Fruit fly (Drosophila melanogaster): Measurements from ENCODE around the gene Non2.

The Non2 gene

DNA sequence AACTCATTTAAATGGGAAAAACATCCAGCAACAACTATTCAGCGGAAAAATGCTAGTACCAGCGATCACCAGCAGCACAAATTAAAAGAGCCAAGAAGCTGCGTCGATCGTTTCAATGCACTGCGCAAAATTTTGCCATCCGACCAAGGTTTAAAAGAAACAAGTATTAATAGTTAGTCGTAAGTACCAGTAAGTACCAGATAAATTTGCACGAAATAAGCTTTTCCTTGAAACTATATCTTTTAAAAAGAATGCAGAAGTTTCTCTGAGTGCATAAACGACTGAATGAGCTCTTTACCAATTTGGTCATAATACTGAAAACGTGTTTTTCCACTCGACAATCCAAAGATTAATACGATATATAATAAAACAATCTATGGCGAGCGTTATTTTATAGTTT lies 33.6 kb upstream of the Non2 start (continued):
- TF ChIP-seq bab2 (GFP tag; optimal IDR thresholded peaks at IDR 0.05), result peak; percentile 61
- TF ChIP-seq CG14710 (tag; optimal IDR thresholded peaks at IDR 0.05), result peak; percentile 13
- TF ChIP-seq CrebB (tag; optimal IDR thresholded peaks at IDR 0.05), result peak; percentile 31
- TF ChIP-seq sisA (GFP tag; IDR thresholded peaks at IDR 0.05), result peak; percentile 74
- peak; percentile 34; the same call in 1 of the 3 replicates for TF ChIP-seq sr (GFP tag; IDR thresholded peaks at IDR 0.05)
- peak; percentile 28 for TF ChIP-seq CG33213 (GFP tag; optimal IDR thresholded peaks at IDR 0.05)
- peak; percentile 36 for TF ChIP-seq Deaf1 (tag; optimal IDR thresholded peaks at IDR 0.05)
- TF ChIP-seq CG10959 (GFP tag; IDR thresholded peaks at IDR 0.05), result 0 out of 2 replicates have a peak, but pooled peaks have one; percentile 13
- no peak for TF ChIP-seq lbe (GFP tag; optimal IDR thresholded peaks at IDR 0.05)
- no peak for TF ChIP-seq crol (GFP tag; IDR thresholded peaks at IDR 0.05)
- TF ChIP-seq CG2120 (GFP tag; optimal IDR thresholded peaks at IDR 0.05), result peak; percentile 87
- TF ChIP-seq stwl (tag; optimal IDR thresholded peaks at IDR 0.05), result no peak
- TF ChIP-seq dmrt99B (tag; optimal IDR thresholded peaks at IDR 0.05), result peak; percentile 34
- peak; percentile 73 for TF ChIP-seq CG30403 (GFP tag; optimal IDR thresholded peaks at IDR 0.05)
- TF ChIP-seq Hmr (GFP tag; optimal IDR thresholded peaks at IDR 0.05), result peak; percentile 66
- no peak for TF ChIP-seq hkb (optimal IDR thresholded peaks at IDR 0.05)
- peak; percentile 72 for TF ChIP-seq hkb (GFP tag; IDR thresholded peaks at IDR 0.05)
- peak; percentile 65 for TF ChIP-seq az2 (GFP tag; optimal IDR thresholded peaks at IDR 0.05)
- TF ChIP-seq sna (GFP tag; IDR thresholded peaks at IDR 0.05; ENCODE audit: partially characterized antibody), result no peak
- TF ChIP-seq CG32772 (GFP tag; IDR thresholded peaks at IDR 0.05), result peak; percentile 58; the same call in 1 of the 2 replicates
- TF ChIP-seq zen (tag; optimal IDR thresholded peaks at IDR 0.05), result no peak
- TF ChIP-seq CG8290 (GFP tag; optimal IDR thresholded peaks at IDR 0.05), result no peak
- TF ChIP-seq CG8290 (tag; optimal IDR thresholded peaks at IDR 0.05), result peak in 1 of 2 experiments; percentile 75
- no peak for TF ChIP-seq D (optimal IDR thresholded peaks at IDR 0.05)
- TF ChIP-seq D (GFP tag; optimal IDR thresholded peaks at IDR 0.05), result no peak
- TF ChIP-seq Hr3 (GFP tag; optimal IDR thresholded peaks at IDR 0.05), result peak; percentile 48
- peak; percentile 70; the same call in 1 of the 2 replicates for TF ChIP-seq CG4730 (GFP tag; IDR thresholded peaks at IDR 0.05)
- no peak for TF ChIP-seq wek (GFP tag; optimal IDR thresholded peaks at IDR 0.05)
- peak; percentile 44 for TF ChIP-seq scrt (GFP tag; optimal IDR thresholded peaks at IDR 0.05)
- no peak for TF ChIP-seq ftz-f1 (GFP tag; optimal IDR thresholded peaks at IDR 0.05)
- TF ChIP-seq nerfin-1 (tag; optimal IDR thresholded peaks at IDR 0.05), result no peak
- TF ChIP-seq zen2 (GFP tag; IDR thresholded peaks at IDR 0.05; ENCODE audit: partially characterized antibody), result no peak
- peak; percentile 48 for TF ChIP-seq CG17829 (tag; optimal IDR thresholded peaks at IDR 0.05)
- TF ChIP-seq CG18262 (tag; optimal IDR thresholded peaks at IDR 0.05), result peak; percentile 44
- TF ChIP-seq HLHmδ (GFP tag; optimal IDR thresholded peaks at IDR 0.05), result no peak
- TF ChIP-seq sens (GFP tag), result peak; percentile 93
- no peak for TF ChIP-seq cg (GFP tag; optimal IDR thresholded peaks at IDR 0.05)
- no peak for TF ChIP-seq CG8765 (GFP tag; IDR thresholded peaks at IDR 0.05)
- peak; percentile 51 for TF ChIP-seq pnt (GFP tag; optimal IDR thresholded peaks at IDR 0.05)
- TF ChIP-seq CG1233 (GFP tag; optimal IDR thresholded peaks at IDR 0.05), result no peak
- peak; percentile 37; the same call in 1 of the 2 replicates for TF ChIP-seq toy (GFP tag; IDR thresholded peaks at IDR 0.05)
- no peak for TF ChIP-seq CG10431 (GFP tag; optimal IDR thresholded peaks at IDR 0.05)
- TF ChIP-seq CG13624 (GFP tag; optimal IDR thresholded peaks at IDR 0.05), result peak; percentile 82
- peak; percentile 50 for TF ChIP-seq CG13775 (GFP tag; optimal IDR thresholded peaks at IDR 0.05)
- TF ChIP-seq CG10565 (GFP tag; optimal IDR thresholded peaks at IDR 0.05), result no peak
- TF ChIP-seq CG12219 (GFP tag; optimal IDR thresholded peaks at IDR 0.05), result peak; percentile 60
- no peak for TF ChIP-seq CkIIα-i1 (GFP tag; IDR thresholded peaks at IDR 0.05)
- TF ChIP-seq CG2889 (GFP tag; IDR thresholded peaks at IDR 0.05), result peak; percentile 61; the same call in 2 of the 3 replicates
- TF ChIP-seq CG18011 (GFP tag; optimal IDR thresholded peaks at IDR 0.05), result peak; percentile 38
- TF ChIP-seq CG4854 (GFP tag; optimal IDR thresholded peaks at IDR 0.05), result peak; percentile 49
- TF ChIP-seq Neu2 (GFP tag; optimal IDR thresholded peaks at IDR 0.05; ENCODE audit: borderline replicate concordance), result no peak
- TF ChIP-seq CG7928 (GFP tag; optimal IDR thresholded peaks at IDR 0.05), result peak; percentile 15

Data from whole organism, embryonic.